Fruit fly (Drosophila melanogaster): Measurements from ENCODE around the gene vls.
A peak's percentile ranks its signal among the peaks of the same experiment; 100 is the strongest.

vls gene

dm6 chr2L:20097773-20098172, 32.3 kb upstream of the vls start:
- TF ChIP-seq TFAM (GFP tag; optimal IDR thresholded peaks at IDR 0.05) (no peak), CG4707 (GFP tag; optimal IDR thresholded peaks at IDR 0.05) (peak; percentile 87), grau (tag; optimal IDR thresholded peaks at IDR 0.05) (no peak), slbo (GFP tag; IDR thresholded peaks at IDR 0.05) (0 out of 2 replicates have a peak, but pooled peaks have one; percentile 4), chinmo (GFP tag; IDR thresholded peaks at IDR 0.05; ENCODE audit: partially characterized antibody) (peak; percentile 51; the same call in 1 of the 4 replicates), abd-A (tag; optimal IDR thresholded peaks at IDR 0.05) (no peak), CG8290 (GFP tag; optimal IDR thresholded peaks at IDR 0.05) (no peak), CG8290 (tag; optimal IDR thresholded peaks at IDR 0.05) (peak in 1 of 2 experiments; percentile 42), schlank (tag; optimal IDR thresholded peaks at IDR 0.05) (no peak), GATAe (GFP tag; conservative IDR thresholded peaks at IDR 0.05) (no peak), salm (tag; optimal IDR thresholded peaks at IDR 0.05) (no peak), Deaf1 (tag; optimal IDR thresholded peaks at IDR 0.05) (peak; percentile 63), CG7963 (GFP tag; IDR thresholded peaks at IDR 0.05; ENCODE audit: partially characterized antibody) (peak; percentile 31; the same call in 1 of the 3 replicates), cwo (GFP tag; optimal IDR thresholded peaks at IDR 0.05) (peak; percentile 54), kni (GFP tag; optimal IDR thresholded peaks at IDR 0.05) (peak; percentile 67), dm (GFP tag; optimal IDR thresholded peaks at IDR 0.05) (peak; percentile 15), knrl (GFP tag; IDR thresholded peaks at IDR 0.05; ENCODE audit: partially characterized antibody) (no peak), CG16779 (GFP tag; IDR thresholded peaks at IDR 0.05) (no peak), ara (GFP tag; IDR thresholded peaks at IDR 0.05) (peak; percentile 9; the same call in 1 of the 2 replicates), NfI (GFP tag; optimal IDR thresholded peaks at IDR 0.05) (no peak), CG2199 (GFP tag; IDR thresholded peaks at IDR 0.05) (peak; percentile 89), Myb (GFP tag; optimal IDR thresholded peaks at IDR 0.05) (no peak), CG16815 (GFP tag; optimal IDR thresholded peaks at IDR 0.05) (no peak), CG11696 (GFP tag; IDR thresholded peaks at IDR 0.05) (0 out of 2 replicates have a peak, but pooled peaks have one; percentile 11), stc (GFP tag; IDR thresholded peaks at IDR 0.05) (peak; percentile 17; the same call in 1 of the 2 replicates), CG4404 (GFP tag; IDR thresholded peaks at IDR 0.05) (no peak), CG4730 (GFP tag; IDR thresholded peaks at IDR 0.05) (no peak), CG7987 (GFP tag; optimal IDR thresholded peaks at IDR 0.05) (no peak), CG2678 (tag; optimal IDR thresholded peaks at IDR 0.05) (no peak), Dref (GFP tag; IDR thresholded peaks at IDR 0.05) (0 out of 2 replicates have a peak, but pooled peaks have one; percentile 31), Vsx1 (GFP tag; optimal IDR thresholded peaks at IDR 0.05) (no peak), CG13296 (GFP tag; optimal IDR thresholded peaks at IDR 0.05) (no peak), CG1024 (GFP tag; IDR thresholded peaks at IDR 0.05) (no peak), tna (GFP tag; IDR thresholded peaks at IDR 0.05; ENCODE audit: partially characterized antibody) (peak; percentile 12; the same call in 1 of the 2 replicates), Hr39 (optimal IDR thresholded peaks at IDR 0.05) (peak; percentile 94), CG34224 (GFP tag; IDR thresholded peaks at IDR 0.05; ENCODE audit: partially characterized antibody) (peak; percentile 41; the same call in 1 of the 3 replicates), CG2129 (GFP tag; IDR thresholded peaks at IDR 0.05; ENCODE audit: partially characterized antibody) (no peak), Dek (tag; optimal IDR thresholded peaks at IDR 0.05) (no peak), nom (GFP tag; optimal IDR thresholded peaks at IDR 0.05) (no peak), ato (GFP tag; IDR thresholded peaks at IDR 0.05; ENCODE audit: partially characterized antibody) (0 out of 2 replicates have a peak, but pooled peaks have one; percentile 6), crol (GFP tag; IDR thresholded peaks at IDR 0.05) (0 out of 2 replicates have a peak, but pooled peaks have one; percentile 28), cg (GFP tag; optimal IDR thresholded peaks at IDR 0.05) (peak; percentile 92), z (GFP tag; IDR thresholded peaks at IDR 0.05) (0 out of 3 replicates have a peak, but pooled peaks have one; percentile 40), al (GFP tag; IDR thresholded peaks at IDR 0.05) (no peak), Dfd (GFP tag; optimal IDR thresholded peaks at IDR 0.05) (peak in 1 of 2 experiments; percentile 34), CG8478 (optimal IDR thresholded peaks at IDR 0.05) (peak; percentile 74), hkb (optimal IDR thresholded peaks at IDR 0.05) (no peak), hkb (GFP tag; IDR thresholded peaks at IDR 0.05) (no peak), CG6813 (GFP tag; optimal IDR thresholded peaks at IDR 0.05) (no peak), wor (GFP tag; IDR thresholded peaks at IDR 0.05) (no peak), C15 (GFP tag; IDR thresholded peaks at IDR 0.05) (no peak)

Data from whole organism, embryonic.